Worm (Caenorhabditis elegans): Measurements from ENCODE around the gene F49C5.16.

- no peak for TF ChIP-seq hnd-1 (tag; optimal IDR thresholded peaks at IDR 0.05)
- no peak for TF ChIP-seq sea-1 (GFP tag; conservative IDR thresholded peaks at IDR 0.05)
- TF ChIP-seq scrt-1 (GFP tag; IDR thresholded peaks at IDR 0.05), result no peak
- no peak for TF ChIP-seq ceh-36 (tag; optimal IDR thresholded peaks at IDR 0.05)
- TF ChIP-seq hmg-4 (GFP tag; optimal IDR thresholded peaks at IDR 0.05), result no peak
- no peak for TF ChIP-seq B0310.2 (tag; optimal IDR thresholded peaks at IDR 0.05)
- no peak for TF ChIP-seq ama-1 (optimal IDR thresholded peaks at IDR 0.05)
- no peak for TF ChIP-seq ets-7 (tag; optimal IDR thresholded peaks at IDR 0.05)
- TF ChIP-seq flt-1 (GFP tag; IDR thresholded peaks at IDR 0.05), result no peak
- no peak for TF ChIP-seq aly-1 (tag; optimal IDR thresholded peaks at IDR 0.05)
- no peak for TF ChIP-seq hmbx-1 (tag; optimal IDR thresholded peaks at IDR 0.05)
- TF ChIP-seq tbx-11 (GFP tag; IDR thresholded peaks at IDR 0.05), result no peak
Measured at ce11 chrII:12544533-12544932, 3.1 kb upstream of the F49C5.16 start, which contains the start of gene F49C5.9.

Measured in whole organism, early embryonic.